Fruit fly (Drosophila melanogaster) whole organism, embryonic: ENCODE results near the gene Hexo2.

Experiments used
- Adf1 ChIP-seq: fragments of 200-800 bp; sonication (Bioruptor generic); IDR thresholded peaks from 2 replicates; pipeline ENCODE4 v1.3.6; 2022; ENCODE audit warnings: missing biosample characterization, missing genetic modification characterization
- Atf-2 ChIP-seq: fragments of 200-800 bp; sonication (Bioruptor generic); optimal IDR thresholded peaks from 2 replicates; lab custom pipeline; 2016; ENCODE audit warnings: missing biosample characterization, missing genetic modification characterization
- Bgb ChIP-seq: fragments of 200-800 bp; sonication (Bioruptor generic); IDR thresholded peaks from 2 replicates; pipeline ENCODE4 v1.3.6; 2022; ENCODE audit warnings: missing biosample characterization, missing genetic modification characterization; ENCODE audit not compliant: partially characterized antibody
- CG10654 ChIP-seq: fragments of 200-800 bp; sonication (Bioruptor generic); optimal IDR thresholded peaks from 2 replicates; lab custom pipeline; 2016; ENCODE audit warnings: missing biosample characterization, missing genetic modification characterization
- CG10979 ChIP-seq: fragments of 200-800 bp; sonication (Bioruptor generic); optimal IDR thresholded peaks from 2 replicates; lab custom pipeline; 2018; ENCODE audit warnings: missing biosample characterization, mild to moderate bottlenecking, missing genetic modification characterization, moderate library complexity
- CG13424 ChIP-seq: fragments of 200-800 bp; sonication (Bioruptor generic); optimal IDR thresholded peaks from 2 replicates; lab custom pipeline; 2019; ENCODE audit warnings: missing biosample characterization, mild to moderate bottlenecking, missing genetic modification characterization, moderate library complexity
- CG13894 ChIP-seq: fragments of 200-800 bp; sonication (Bioruptor generic); optimal IDR thresholded peaks from 3 replicates; lab custom pipeline; 2018; ENCODE audit warnings: missing biosample characterization, mild to moderate bottlenecking, missing genetic modification characterization, moderate library complexity
- CG14710 ChIP-seq: fragments of 200-800 bp; sonication (Bioruptor generic); optimal IDR thresholded peaks from 3 replicates; lab custom pipeline; 2019; ENCODE audit warnings: missing biosample characterization, mild to moderate bottlenecking, missing genetic modification characterization, moderate library complexity
- CG15514 ChIP-seq: fragments of 200-800 bp; sonication (Bioruptor generic); optimal IDR thresholded peaks from 3 replicates; lab custom pipeline; 2017; ENCODE audit warnings: missing biosample characterization, missing genetic modification characterization, mild to moderate bottlenecking, moderate library complexity, missing genetic modification reagents
- CG1602 ChIP-seq: fragments of 200-800 bp; sonication (Bioruptor generic); optimal IDR thresholded peaks from 3 replicates; lab custom pipeline; 2016; ENCODE audit warnings: missing biosample characterization, missing genetic modification characterization
- CG17568 ChIP-seq: fragments of 200-800 bp; sonication (Bioruptor generic); optimal IDR thresholded peaks from 2 replicates; lab custom pipeline; 2018; ENCODE audit warnings: missing biosample characterization, mild to moderate bottlenecking, missing genetic modification characterization, moderate library complexity
- CG31365 ChIP-seq: fragments of 200-800 bp; sonication (Bioruptor generic); optimal IDR thresholded peaks from 2 replicates; lab custom pipeline; 2018; ENCODE audit warnings: missing biosample characterization, mild to moderate bottlenecking, missing genetic modification characterization
- CG31441 ChIP-seq: fragments of 200-800 bp; sonication (Bioruptor generic); IDR thresholded peaks from 2 replicates; pipeline ENCODE4 v1.3.6; 2022; ENCODE audit warnings: missing biosample characterization, missing genetic modification characterization
- CG34376 ChIP-seq: fragments of 200-800 bp; sonication (Bioruptor generic); optimal IDR thresholded peaks from 2 replicates; lab custom pipeline; 2018; ENCODE audit warnings: missing biosample characterization, mild to moderate bottlenecking, missing genetic modification characterization
- CG4617 ChIP-seq: fragments of 200-800 bp; sonication (Bioruptor generic); optimal IDR thresholded peaks from 3 replicates; lab custom pipeline; 2016; ENCODE audit warnings: missing biosample characterization, missing genetic modification characterization, borderline replicate concordance
- CG5245 ChIP-seq: fragments of 200-800 bp; sonication (Bioruptor generic); optimal IDR thresholded peaks from 3 replicates; lab custom pipeline; 2016; ENCODE audit warnings: missing biosample characterization, missing genetic modification characterization
- CG7372 ChIP-seq: fragments of 200-800 bp; sonication (Bioruptor generic); IDR thresholded peaks from 2 replicates; pipeline ENCODE4 v1.3.6; 2022; ENCODE audit warnings: missing biosample characterization, missing genetic modification characterization
- CG7556 ChIP-seq: fragments of 200-800 bp; sonication (Bioruptor generic); optimal IDR thresholded peaks from 2 replicates; lab custom pipeline; 2017; ENCODE audit warnings: missing biosample characterization, mild to moderate bottlenecking, missing genetic modification characterization
- CG7745 ChIP-seq: fragments of 200-800 bp; sonication (Bioruptor generic); optimal IDR thresholded peaks from 2 replicates; lab custom pipeline; 2018; ENCODE audit warnings: missing biosample characterization, mild to moderate bottlenecking, missing genetic modification characterization, moderate library complexity
- CG7987 ChIP-seq: fragments of 200-800 bp; sonication (Bioruptor generic); optimal IDR thresholded peaks from 2 replicates; lab custom pipeline; 2018; ENCODE audit warnings: missing biosample characterization, mild to moderate bottlenecking, missing genetic modification characterization, moderate library complexity
- CG8290 ChIP-seq, 3 experiments: fragments of 200-800 bp; sonication (Bioruptor generic); optimal IDR thresholded peaks; 2 replicates each; lab custom pipeline; 2016 to 2019; ENCODE audit warnings: missing biosample characterization in 3 of 3, missing genetic modification characterization in 3 of 3, mild to moderate bottlenecking in 2 of 3, moderate library complexity in 1 of 3
- D19B ChIP-seq: fragments of 200-800 bp; sonication (Bioruptor generic); optimal IDR thresholded peaks from 2 replicates; lab custom pipeline; 2017; ENCODE audit warnings: missing biosample characterization, mild to moderate bottlenecking, missing genetic modification characterization
- Fer1 ChIP-seq: fragments of 200-800 bp; sonication (Bioruptor generic); optimal IDR thresholded peaks from 2 replicates; lab custom pipeline; 2017; ENCODE audit warnings: missing biosample characterization, mild to moderate bottlenecking, missing genetic modification characterization
- GATAe ChIP-seq: fragments of 200-800 bp; sonication (Bioruptor generic); conservative IDR thresholded peaks from 2 replicates; pipeline ENCODE4 v1.3.6; 2022; ENCODE audit warnings: missing biosample characterization, missing genetic modification characterization
- Hr39 ChIP-seq: fragments of >200 bp; optimal IDR thresholded peaks from 2 replicates; lab custom pipeline; 2017
- Myb ChIP-seq: fragments of 200-800 bp; sonication (Bioruptor generic); optimal IDR thresholded peaks from 2 replicates; lab custom pipeline; 2016; ENCODE audit warnings: missing biosample characterization, missing genetic modification characterization
- Nf-YB ChIP-seq: fragments of 200-800 bp; sonication (Bioruptor generic); optimal IDR thresholded peaks from 3 replicates; lab custom pipeline; 2019; ENCODE audit warnings: missing biosample characterization, mild to moderate bottlenecking, missing genetic modification characterization, moderate library complexity
- Nf-YC ChIP-seq: fragments of 200-800 bp; optimal IDR thresholded peaks from 3 replicates; lab custom pipeline; 2019; ENCODE audit warnings: missing biosample characterization, mild to moderate bottlenecking, missing genetic modification characterization, moderate library complexity
- Opbp ChIP-seq: fragments of 200-800 bp; sonication (Bioruptor generic); IDR thresholded peaks from 3 replicates; pipeline ENCODE4 v1.3.6; 2022; ENCODE audit warnings: missing biosample characterization, missing genetic modification characterization; ENCODE audit not compliant: partially characterized antibody
- abd-A ChIP-seq: fragments of 200-800 bp; sonication (Bioruptor generic); optimal IDR thresholded peaks from 3 replicates; lab custom pipeline; 2019; ENCODE audit warnings: missing biosample characterization, mild to moderate bottlenecking, missing genetic modification characterization, moderate library complexity
- ap ChIP-seq: fragments of 200-800 bp; sonication (Bioruptor generic); IDR thresholded peaks from 2 replicates; pipeline ENCODE4 v1.3.6; 2022; ENCODE audit warnings: missing biosample characterization, missing genetic modification characterization
- cg ChIP-seq: fragments of 200-800 bp; sonication (Bioruptor generic); optimal IDR thresholded peaks from 3 replicates; lab custom pipeline; 2019; ENCODE audit warnings: missing biosample characterization, mild to moderate bottlenecking, missing genetic modification characterization, moderate library complexity
- crc ChIP-seq: fragments of 200-800 bp; sonication (Bioruptor generic); optimal IDR thresholded peaks from 2 replicates; lab custom pipeline; 2016; ENCODE audit warnings: missing biosample characterization, missing genetic modification characterization
- crol ChIP-seq: fragments of 200-800 bp; sonication (Bioruptor generic); IDR thresholded peaks from 2 replicates; pipeline ENCODE4 v1.3.6; 2022; ENCODE audit warnings: missing biosample characterization, missing genetic modification characterization
- dimm ChIP-seq: fragments of 200-800 bp; sonication (Bioruptor generic); IDR thresholded peaks from 2 replicates; pipeline ENCODE4 v1.3.6; 2022; ENCODE audit warnings: missing biosample characterization, missing genetic modification characterization
- dmrt11E ChIP-seq: fragments of 200-800 bp; sonication (Bioruptor generic); optimal IDR thresholded peaks from 3 replicates; lab custom pipeline; 2018; ENCODE audit warnings: missing biosample characterization, mild to moderate bottlenecking, missing genetic modification characterization, moderate library complexity
- dmrt99B ChIP-seq: fragments of 200-800 bp; sonication (Bioruptor generic); optimal IDR thresholded peaks from 2 replicates; lab custom pipeline; 2018; ENCODE audit warnings: missing biosample characterization, mild to moderate bottlenecking, missing genetic modification characterization, moderate library complexity
- ewg ChIP-seq: fragments of 200-800 bp; sonication (Bioruptor generic); optimal IDR thresholded peaks from 3 replicates; lab custom pipeline; 2017; ENCODE audit warnings: mild to moderate bottlenecking, missing biosample characterization, missing genetic modification reagents, missing genetic modification characterization
- hb ChIP-seq: fragments of 200-800 bp; sonication (Bioruptor generic); IDR thresholded peaks from 3 replicates; pipeline ENCODE4 v1.3.6; 2022; ENCODE audit warnings: missing biosample characterization, missing genetic modification characterization; ENCODE audit not compliant: partially characterized antibody
- kni ChIP-seq: fragments of 200-800 bp; sonication (Bioruptor generic); optimal IDR thresholded peaks from 3 replicates; lab custom pipeline; 2017; ENCODE audit warnings: mild to moderate bottlenecking, missing biosample characterization, missing genetic modification reagents, missing genetic modification characterization
- otp ChIP-seq: fragments of 200-800 bp; sonication (Bioruptor generic); IDR thresholded peaks from 3 replicates; pipeline ENCODE4, ENCODE4 v1.3.6; 2022; ENCODE audit warnings: missing biosample characterization, missing genetic modification characterization
- ranshi ChIP-seq: fragments of 200-800 bp; sonication (Bioruptor generic); IDR thresholded peaks from 2 replicates; pipeline ENCODE4 v1.3.6; 2022; ENCODE audit warnings: missing biosample characterization, missing genetic modification characterization
- scrt ChIP-seq: fragments of 200-800 bp; sonication (Bioruptor generic); optimal IDR thresholded peaks from 2 replicates; lab custom pipeline; 2018; ENCODE audit warnings: missing biosample characterization, mild to moderate bottlenecking, missing genetic modification characterization, moderate library complexity
- sens ChIP-seq: fragments of 200-800 bp; sonication (Bioruptor generic); peaks from one replicate; lab custom pipeline; 2016; ENCODE audit warnings: missing biosample characterization, missing genetic modification characterization
- shn ChIP-seq: fragments of 200-800 bp; sonication (Bioruptor generic); optimal IDR thresholded peaks from 3 replicates; lab custom pipeline; 2016; ENCODE audit warnings: missing biosample characterization, missing genetic modification characterization
- slbo ChIP-seq: fragments of 200-800 bp; sonication (Bioruptor generic); IDR thresholded peaks from 2 replicates; pipeline ENCODE4 v1.3.6; 2022; ENCODE audit warnings: missing biosample characterization, missing genetic modification characterization
- tap ChIP-seq: fragments of 200-800 bp; optimal IDR thresholded peaks from 3 replicates; lab custom pipeline; 2019; ENCODE audit warnings: missing biosample characterization, mild to moderate bottlenecking, missing genetic modification characterization, moderate library complexity
- tin ChIP-seq: fragments of 200-800 bp; sonication (Bioruptor generic); optimal IDR thresholded peaks from 3 replicates; lab custom pipeline; 2016; ENCODE audit warnings: missing biosample characterization, missing genetic modification characterization

Hexo2 gene

dm6 chrX:8732379-8732778 lies 22.9 kb downstream of the Hexo2 start:
- TF ChIP-seq CG13894 = peak; percentile 95
- TF ChIP-seq Opbp = no peak
- TF ChIP-seq abd-A = peak; percentile 42

dm6 chrX:8743456-8743965 lies 34.1 kb downstream of the Hexo2 start:
- no peak for TF ChIP-seq GATAe (GFP tag; lab: Robert Waterston, UW)
- no peak for TF ChIP-seq CG13424 (tag; lab: Kevin White, UChicago)
- TF ChIP-seq CG5245 = no peak
- no peak for TF ChIP-seq CG7556
- TF ChIP-seq dmrt11E (tag; lab: Kevin White, UChicago) = no peak
- no peak for TF ChIP-seq shn (GFP tag; lab: Kevin White, UChicago)
- 0 out of 2 replicates have a peak, but pooled peaks have one; percentile 11 for TF ChIP-seq crol (GFP tag; lab: Robert Waterston, UW)
- TF ChIP-seq Adf1 = no peak
- no peak for TF ChIP-seq tap
- TF ChIP-seq CG8290 (GFP tag; optimal IDR thresholded peaks at IDR 0.05; lab: Kevin White, UChicago) = no peak
- TF ChIP-seq CG8290 (tag; optimal IDR thresholded peaks at IDR 0.05; lab: Kevin White, UChicago) = no peak
- no peak for TF ChIP-seq kni (GFP tag; lab: Kevin White, UChicago)
- peak; percentile 62 for TF ChIP-seq Nf-YC (tag; lab: Kevin White, UChicago)
- TF ChIP-seq scrt (GFP tag; lab: Kevin White, UChicago) = no peak
- TF ChIP-seq CG7987 (GFP tag; lab: Kevin White, UChicago) = no peak
- 0 out of 2 replicates have a peak, but pooled peaks have one; percentile 26 for TF ChIP-seq CG7372 (GFP tag; lab: Robert Waterston, UW)
- TF ChIP-seq CG14710 (tag; lab: Kevin White, UChicago) = no peak
- TF ChIP-seq crc (GFP tag; lab: Kevin White, UChicago) = no peak
- no peak for TF ChIP-seq Atf-2 (GFP tag; lab: Kevin White, UChicago)
- TF ChIP-seq tin (GFP tag; lab: Kevin White, UChicago) = no peak
- peak; percentile 52 for TF ChIP-seq ewg (GFP tag; lab: Kevin White, UChicago)
- no peak for TF ChIP-seq CG17568
- TF ChIP-seq dimm = no peak
- no peak for TF ChIP-seq ap (GFP tag; lab: Robert Waterston, UW)
- no peak for TF ChIP-seq dmrt99B (tag; lab: Kevin White, UChicago)
- no peak for TF ChIP-seq CG34376 (GFP tag; lab: Kevin White, UChicago)
- no peak for TF ChIP-seq CG4617
- peak; percentile 65 for TF ChIP-seq abd-A
- TF ChIP-seq ranshi (GFP tag; lab: Robert Waterston, UW) = no peak
- no peak for TF ChIP-seq D19B (GFP tag; lab: Kevin White, UChicago)
- no peak for TF ChIP-seq Myb (GFP tag; lab: Kevin White, UChicago)
- TF ChIP-seq CG1602 = no peak
- TF ChIP-seq slbo (GFP tag; lab: Robert Waterston, UW) = no peak
- no peak for TF ChIP-seq Bgb (GFP tag; lab: Robert Waterston, UW)
- TF ChIP-seq Nf-YB (GFP tag; lab: Kevin White, UChicago) = peak; percentile 8
- no peak for TF ChIP-seq Fer1 (GFP tag; lab: Kevin White, UChicago)
- TF ChIP-seq CG10654 (GFP tag; lab: Kevin White, UChicago) = no peak
- TF ChIP-seq hb (GFP tag; lab: Robert Waterston, UW) = no peak
- TF ChIP-seq otp (GFP tag; lab: Robert Waterston, UW) = no peak
- no peak for TF ChIP-seq CG10979
- TF ChIP-seq Hr39 (lab: Kevin White, UChicago) = peak; percentile 92
- no peak for TF ChIP-seq CG7745 (tag; lab: Kevin White, UChicago)
- TF ChIP-seq sens = peak; percentile 31
- no peak for TF ChIP-seq CG31441
- TF ChIP-seq CG31365 (tag; lab: Kevin White, UChicago) = no peak
- no peak for TF ChIP-seq CG15514
- TF ChIP-seq cg (GFP tag; lab: Kevin White, UChicago) = peak; percentile 36
